Worm (Caenorhabditis elegans): ENCODE results near the gene aex-2.

ce11 chrX:9602625-9603024 lies 50.3 kb downstream of the aex-2 start:
- no peak for TF ChIP-seq flt-1 (GFP tag; IDR thresholded peaks at IDR 0.05)
- no peak for TF ChIP-seq tab-1 (GFP tag; IDR thresholded peaks at IDR 0.05)
- no peak for TF ChIP-seq med-1 (GFP tag; optimal IDR thresholded peaks at IDR 0.05; ENCODE audit: insufficient read depth)
- no peak for TF ChIP-seq klf-2 (GFP tag; conservative IDR thresholded peaks at IDR 0.05)

Measured in whole organism, midembryonic.